Fruit fly (Drosophila melanogaster): ENCODE data around the gene Eig71Ee.

DNA sequence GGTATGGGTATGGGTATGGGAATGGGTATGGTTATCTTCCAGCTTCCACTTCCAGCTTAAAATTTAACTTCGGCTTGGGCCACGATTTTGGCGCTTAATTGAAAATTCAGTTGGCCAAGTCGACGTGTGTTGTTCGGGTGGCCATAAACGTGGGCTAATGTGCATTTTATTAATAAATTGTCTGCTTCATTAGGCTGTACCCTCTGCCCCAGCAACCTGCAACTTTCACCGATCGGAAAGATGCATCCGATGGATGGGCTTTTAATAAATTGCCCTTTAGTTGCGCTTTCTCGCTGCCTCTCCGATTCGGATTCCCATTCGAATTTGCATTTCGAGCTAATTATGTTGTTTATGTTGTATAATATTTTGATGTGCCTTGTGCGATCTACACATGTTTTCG is 39.4 kb upstream of the Eig71Ee start:
- TF ChIP-seq CG10348 (GFP tag; IDR thresholded peaks at IDR 0.05) (no peak), CG12605 (GFP tag; IDR thresholded peaks at IDR 0.05) (no peak), gl (tag; optimal IDR thresholded peaks at IDR 0.05) (no peak)
